Fruit fly (Drosophila melanogaster) whole organism, prepupa: Measurements from ENCODE around the gene CG42307.
A peak's percentile ranks its signal among the peaks of the same experiment; 100 is the strongest.

ENCODE experiments used
- Blimp-1 ChIP-seq: fragments of 200-800 bp; sonication (Bioruptor generic); optimal IDR thresholded peaks from 3 replicates; lab custom pipeline; 2017; ENCODE audit warnings: missing biosample characterization, missing genetic modification characterization, mild to moderate bottlenecking, moderate library complexity, missing genetic modification reagents
- CG10631 ChIP-seq: fragments of 200-800 bp; sonication (Bioruptor generic); optimal IDR thresholded peaks from 2 replicates; lab custom pipeline; 2016; ENCODE audit warnings: missing biosample characterization, missing genetic modification characterization
- CG10669 ChIP-seq: fragments of 200-800 bp; sonication (Bioruptor generic); optimal IDR thresholded peaks from 3 replicates; lab custom pipeline; 2018; ENCODE audit warnings: missing biosample characterization, mild to moderate bottlenecking, missing genetic modification characterization, moderate library complexity
- CG11762 ChIP-seq: fragments of 200-800 bp; sonication (Bioruptor generic); optimal IDR thresholded peaks from 3 replicates; lab custom pipeline; 2016; ENCODE audit warnings: missing biosample characterization, missing genetic modification characterization; ENCODE audit not compliant: insufficient read depth
- CG11902 ChIP-seq: fragments of 200-800 bp; sonication (Bioruptor generic); optimal IDR thresholded peaks from 3 replicates; lab custom pipeline; 2016; ENCODE audit warnings: missing biosample characterization, missing genetic modification characterization
- CG1621 ChIP-seq: fragments of 200-800 bp; sonication (Bioruptor generic); optimal IDR thresholded peaks from 3 replicates; lab custom pipeline; 2018; ENCODE audit warnings: missing biosample characterization, mild to moderate bottlenecking, missing genetic modification characterization
- CG16779 ChIP-seq: fragments of 200-800 bp; sonication (Bioruptor generic); optimal IDR thresholded peaks from 3 replicates; lab custom pipeline; 2017; ENCODE audit warnings: missing biosample characterization, mild to moderate bottlenecking, missing genetic modification characterization
- CG3032 ChIP-seq: fragments of 200-800 bp; optimal IDR thresholded peaks from 2 replicates; lab custom pipeline; 2019; ENCODE audit warnings: missing biosample characterization, mild to moderate bottlenecking, missing genetic modification characterization, moderate library complexity
- CG31627 ChIP-seq: fragments of 200-800 bp; sonication (Bioruptor generic); optimal IDR thresholded peaks from 3 replicates; lab custom pipeline; 2016; ENCODE audit warnings: missing biosample characterization, missing genetic modification characterization
- CG32006 ChIP-seq: fragments of 200-800 bp; sonication (Bioruptor generic); optimal IDR thresholded peaks from 3 replicates; lab custom pipeline; 2017; ENCODE audit warnings: missing biosample characterization, mild to moderate bottlenecking, missing genetic modification characterization
- CG34406 ChIP-seq: fragments of 200-800 bp; sonication (Bioruptor generic); optimal IDR thresholded peaks from 3 replicates; lab custom pipeline; 2016; ENCODE audit warnings: missing biosample characterization, missing genetic modification characterization
- CG3919 ChIP-seq: fragments of 200-800 bp; sonication (Bioruptor generic); optimal IDR thresholded peaks from 3 replicates; lab custom pipeline; 2016; ENCODE audit warnings: missing biosample characterization, missing genetic modification characterization
- CG4318 ChIP-seq: fragments of 200-800 bp; sonication (Bioruptor generic); optimal IDR thresholded peaks from 3 replicates; lab custom pipeline; 2017; ENCODE audit warnings: missing biosample characterization, mild to moderate bottlenecking, missing genetic modification characterization
- CG6808 ChIP-seq: fragments of 200-800 bp; sonication (Bioruptor generic); optimal IDR thresholded peaks from 3 replicates; lab custom pipeline; 2017; ENCODE audit warnings: missing biosample characterization, missing genetic modification characterization, mild to moderate bottlenecking, moderate library complexity, missing genetic modification reagents
- CG6854 ChIP-seq: fragments of 200-800 bp; sonication (Bioruptor generic); optimal IDR thresholded peaks from 2 replicates; lab custom pipeline; 2017; ENCODE audit warnings: missing biosample characterization, mild to moderate bottlenecking, missing genetic modification characterization
- CG7368 ChIP-seq: fragments of 200-800 bp; sonication (Bioruptor generic); optimal IDR thresholded peaks from 3 replicates; lab custom pipeline; 2016; ENCODE audit warnings: missing biosample characterization, missing genetic modification characterization
- CG9139 ChIP-seq: fragments of 200-800 bp; sonication (Bioruptor generic); optimal IDR thresholded peaks from 3 replicates; lab custom pipeline; 2017; ENCODE audit warnings: missing biosample characterization, mild to moderate bottlenecking, missing genetic modification characterization
- Eip75B ChIP-seq: fragments of 200-800 bp; sonication (Bioruptor generic); optimal IDR thresholded peaks from 3 replicates; lab custom pipeline; 2016; ENCODE audit warnings: missing biosample characterization, missing genetic modification characterization
- Eip78C ChIP-seq: fragments of 200-800 bp; sonication (Bioruptor generic); peaks from one replicate; lab custom pipeline; 2016; ENCODE audit warnings: missing biosample characterization, missing genetic modification characterization
- Hr38 ChIP-seq: sonication (Bioruptor generic); optimal IDR thresholded peaks from 2 replicates; lab custom pipeline; 2016; ENCODE audit warnings: missing biosample characterization, missing genetic modification characterization
- Lpt ChIP-seq: fragments of 200-800 bp; sonication (Bioruptor generic); optimal IDR thresholded peaks from 3 replicates; lab custom pipeline; 2016; ENCODE audit warnings: missing biosample characterization, missing genetic modification characterization
- Sox14 ChIP-seq: fragments of 200-800 bp; sonication (Bioruptor generic); optimal IDR thresholded peaks from 3 replicates; lab custom pipeline; 2016; ENCODE audit warnings: missing biosample characterization, missing genetic modification characterization
- Sox15 ChIP-seq: fragments of 200-800 bp; sonication (Bioruptor generic); optimal IDR thresholded peaks from 3 replicates; lab custom pipeline; 2016; ENCODE audit warnings: missing biosample characterization, missing genetic modification characterization
- acj6 ChIP-seq: fragments of 200-800 bp; sonication (Bioruptor generic); optimal IDR thresholded peaks from 3 replicates; lab custom pipeline; 2016; ENCODE audit warnings: missing biosample characterization, missing genetic modification characterization
- cyc ChIP-seq: fragments of 200-800 bp; sonication (Bioruptor generic); optimal IDR thresholded peaks from 3 replicates; lab custom pipeline; 2016; ENCODE audit warnings: missing biosample characterization, missing genetic modification characterization
- dac ChIP-seq: fragments of 200-800 bp; sonication (Bioruptor generic); optimal IDR thresholded peaks from 2 replicates; lab custom pipeline; 2017; ENCODE audit warnings: missing biosample characterization, mild to moderate bottlenecking, missing genetic modification characterization
- esn ChIP-seq: fragments of 200-800 bp; sonication (Bioruptor generic); optimal IDR thresholded peaks from 2 replicates; lab custom pipeline; 2016; ENCODE audit warnings: missing biosample characterization, mild to moderate bottlenecking, missing genetic modification characterization, moderate library complexity
- fd59A ChIP-seq: fragments of 200-800 bp; sonication (Bioruptor generic); optimal IDR thresholded peaks from 2 replicates; lab custom pipeline; 2017; ENCODE audit warnings: missing biosample characterization, mild to moderate bottlenecking, missing genetic modification characterization, missing genetic modification reagents
- fkh ChIP-seq: fragments of 200-800 bp; sonication (Bioruptor generic); optimal IDR thresholded peaks from 3 replicates; lab custom pipeline; 2017; ENCODE audit warnings: missing biosample characterization, mild to moderate bottlenecking, missing genetic modification characterization, moderate library complexity
- lz ChIP-seq: fragments of 200-800 bp; sonication (Bioruptor generic); optimal IDR thresholded peaks from 3 replicates; lab custom pipeline; 2016; ENCODE audit warnings: missing biosample characterization, missing genetic modification characterization
- net ChIP-seq: fragments of 200-800 bp; sonication (Bioruptor generic); optimal IDR thresholded peaks from 3 replicates; lab custom pipeline; 2016; ENCODE audit warnings: missing biosample characterization, missing genetic modification characterization
- pdm3 ChIP-seq: fragments of 200-800 bp; sonication (Bioruptor generic); optimal IDR thresholded peaks from 3 replicates; lab custom pipeline; 2016; ENCODE audit warnings: missing biosample characterization, missing genetic modification characterization
- salr ChIP-seq, 2 experiments: fragments of 200-800 bp; sonication (Bioruptor generic); optimal IDR thresholded peaks; 3 replicates each; lab custom pipeline; 2016 to 2018; ENCODE audit warnings: missing biosample characterization in 2 of 2, missing genetic modification characterization in 2 of 2, mild to moderate bottlenecking in 1 of 2
- spab ChIP-seq: fragments of 200-800 bp; sonication (Bioruptor generic); optimal IDR thresholded peaks from 2 replicates; lab custom pipeline; 2017; ENCODE audit warnings: missing biosample characterization, mild to moderate bottlenecking, missing genetic modification characterization, missing genetic modification reagents
- ss ChIP-seq, 2 experiments: fragments of 200-800 bp; sonication (Bioruptor generic); optimal IDR thresholded peaks; 2 replicates in 1 of 2; 3 replicates in 1 of 2; lab custom pipeline; 2017 to 2018; ENCODE audit warnings: mild to moderate bottlenecking in 2 of 2, missing biosample characterization in 2 of 2, missing genetic modification characterization in 2 of 2, moderate library complexity in 1 of 2
- topi ChIP-seq: fragments of 200-800 bp; sonication (Bioruptor generic); optimal IDR thresholded peaks from 3 replicates; lab custom pipeline; 2016; ENCODE audit warnings: missing biosample characterization, missing genetic modification characterization
- vri ChIP-seq: fragments of 200-800 bp; sonication (Bioruptor generic); optimal IDR thresholded peaks from 3 replicates; lab custom pipeline; 2016; ENCODE audit warnings: missing biosample characterization, mild to moderate bottlenecking, missing genetic modification characterization

CG42307 gene

dm6 chr3L:7347984-7348631, 19.2 kb downstream of the CG42307 start, which contains the start of the genes Srp19 and qm (continued):
- peak; percentile 65 for TF ChIP-seq CG6854 (GFP tag; lab: Kevin White, UChicago)
- no peak for TF ChIP-seq CG10669 (GFP tag; lab: Kevin White, UChicago)
- TF ChIP-seq esn (GFP tag; lab: Kevin White, UChicago), result peak; percentile 66
- TF ChIP-seq CG6808 (GFP tag; lab: Kevin White, UChicago), result no peak
- no peak for TF ChIP-seq salr (GFP tag; optimal IDR thresholded peaks at IDR 0.05; lab: Kevin White, UChicago)
- peak; percentile 41 for TF ChIP-seq Sox14
- no peak for TF ChIP-seq acj6 (GFP tag; lab: Kevin White, UChicago)
- TF ChIP-seq Blimp-1, result no peak
- no peak for TF ChIP-seq Hr38 (GFP tag; lab: Kevin White, UChicago)
- TF ChIP-seq CG3032 (tag; lab: Kevin White, UChicago), result peak; percentile 33
- TF ChIP-seq pdm3 (GFP tag; lab: Kevin White, UChicago), result no peak
- TF ChIP-seq CG7368, result no peak
- no peak for TF ChIP-seq CG16779 (tag; lab: Kevin White, UChicago)
- TF ChIP-seq vri (GFP tag; lab: Kevin White, UChicago), result no peak
- peak; percentile 52 for TF ChIP-seq Eip78C
- peak; percentile 15 for TF ChIP-seq CG32006 (GFP tag; lab: Kevin White, UChicago)
- TF ChIP-seq Sox15 (GFP tag; lab: Kevin White, UChicago), result no peak
- no peak for TF ChIP-seq CG34406 (GFP tag; lab: Kevin White, UChicago)
- TF ChIP-seq cyc, result peak; percentile 23
- peak; percentile 67 to 90 for TF ChIP-seq ss (GFP tag; optimal IDR thresholded peaks at IDR 0.05; lab: Kevin White, UChicago)
- no peak for TF ChIP-seq spab
- peak; percentile 38 for TF ChIP-seq CG3919 (GFP tag; lab: Kevin White, UChicago)

dm6 chr3L:7349311-7349710, 20.4 kb downstream of the CG42307 start:
- TF ChIP-seq CG11902 (GFP tag; lab: Kevin White, UChicago) (no peak), fkh (GFP tag; lab: Kevin White, UChicago) (peak; percentile 79)

- TF ChIP-seq fd59A (GFP tag; lab: Kevin White, UChicago) (no peak), CG31627 (GFP tag; lab: Kevin White, UChicago) (peak; percentile 43), ss (GFP tag; optimal IDR thresholded peaks at IDR 0.05; lab: Kevin White, UChicago) (peak in 1 of 2 experiments; percentile 1), cyc (peak; percentile 38), Eip78C (peak; percentile 71), Sox14 (peak; percentile 44), esn (GFP tag; lab: Kevin White, UChicago) (peak; percentile 67), CG11762 (no peak), dac (no peak), Sox15 (GFP tag; lab: Kevin White, UChicago) (no peak), CG4318 (no peak), CG3919 (GFP tag; lab: Kevin White, UChicago) (peak; percentile 44), net (GFP tag; lab: Kevin White, UChicago) (peak; percentile 6), CG6808 (GFP tag; lab: Kevin White, UChicago) (no peak), CG3032 (tag; lab: Kevin White, UChicago) (peak; percentile 56), lz (GFP tag; lab: Kevin White, UChicago) (peak; percentile 58), topi (peak; percentile 36), Lpt (GFP tag; lab: Kevin White, UChicago) (no peak), CG9139 (GFP tag; lab: Kevin White, UChicago) (no peak), CG1621 (tag; lab: Kevin White, UChicago) (peak; percentile 24), Eip75B (GFP tag; lab: Kevin White, UChicago) (no peak), CG7368 (peak; percentile 10), CG10631 (peak; percentile 1)
These were observed 27.6 kb downstream of the CG42307 start, which contains the start of gene CTCF for dm6 chr3L:7356386-7357117. CTCF (minus strand) TSS chr3L:7356713.
